Worm (Caenorhabditis elegans): Measurements from ENCODE around the gene ztf-14.

DNA sequence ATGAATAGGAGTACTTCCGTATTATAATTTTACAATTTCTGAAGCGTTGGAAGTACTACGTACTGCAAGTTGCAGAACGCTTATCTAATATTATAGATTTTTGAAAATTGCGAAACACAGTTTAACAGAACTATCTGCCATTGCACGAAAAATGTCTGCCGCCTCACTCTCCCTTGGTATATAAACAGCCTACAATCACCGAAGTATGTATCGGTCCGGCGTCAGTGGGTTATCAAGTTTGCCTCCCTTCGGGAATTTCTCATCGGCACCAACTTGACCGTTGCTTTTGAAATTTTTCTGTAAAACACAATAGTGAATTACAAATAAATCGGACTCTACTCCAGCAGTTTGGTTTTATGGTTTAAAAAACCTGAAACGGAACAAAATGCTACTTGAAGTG lies 18.5 kb upstream of the ztf-14 start:
- TF ChIP-seq sea-2 (GFP tag; IDR thresholded peaks at IDR 0.05) (no peak), F55B11.4 (tag; optimal IDR thresholded peaks at IDR 0.05; ENCODE audit: borderline replicate concordance, insufficient read depth) (no peak), K12H6.12 (tag; optimal IDR thresholded peaks at IDR 0.05) (no peak), madf-8 (GFP tag; conservative IDR thresholded peaks at IDR 0.05) (no peak), Y67H2A.10 (GFP tag; conservative IDR thresholded peaks at IDR 0.05) (no peak), pha-4 (tag; optimal IDR thresholded peaks at IDR 0.05) (no peak), snpc-4 (GFP tag; optimal IDR thresholded peaks at IDR 0.05) (peak; percentile 56), snpc-4 (tag; optimal IDR thresholded peaks at IDR 0.05) (peak; percentile 90 to 98 (median 96)), F22D6.2 (tag; optimal IDR thresholded peaks at IDR 0.05) (no peak), let-526 (GFP tag; IDR thresholded peaks at IDR 0.05) (no peak), F33H1.4 (GFP tag; IDR thresholded peaks at IDR 0.05) (no peak), dpl-1 (GFP tag; optimal IDR thresholded peaks at IDR 0.05) (no peak)
